Fruit fly (Drosophila melanogaster) S2 (cell line): Measurements from ENCODE around the gene CG43725.

ENCODE experiments used
- CG8478 ChIP-seq: fragments of >200 bp; optimal IDR thresholded peaks from 2 replicates; lab custom pipeline; 2018
- CTCF ChIP-seq, 2 experiments: fragments of >200 bp; optimal IDR thresholded peaks; 2 replicates each; lab custom pipeline; 2018

- TF ChIP-seq CG8478 (lab: Kevin White, UChicago) (no peak), CTCF (optimal IDR thresholded peaks at IDR 0.05; lab: Kevin White, UChicago) (no peak)
These were observed 9.8 kb downstream of the CG43725 start, which contains the start of gene AstCC for dm6 chr2L:11085129-11085528.
